Worm (Caenorhabditis elegans) whole organism, L1 larva: ENCODE data around the gene aptf-3.
A peak's percentile ranks its signal among the peaks of the same experiment; 100 is the strongest.

Experiments used
- C04F5.9 ChIP-seq: sonication (generic microtip); optimal IDR thresholded peaks from 2 replicates; lab custom pipeline; 2016; ENCODE audit warnings: missing genetic modification characterization, missing compliant biosample characterization
- F16B12.6 ChIP-seq: fragments of 150-350 bp; optimal IDR thresholded peaks from 2 replicates; lab custom pipeline; 2014; ENCODE audit warnings: missing biosample characterization, missing genetic modification characterization
- Y116A8C.19 ChIP-seq: sonication (generic microtip); optimal IDR thresholded peaks from 2 replicates; lab custom pipeline; 2016; ENCODE audit warnings: missing compliant biosample characterization, missing genetic modification characterization, borderline replicate concordance
- aly-2 ChIP-seq: fragments of 150-350 bp; optimal IDR thresholded peaks from 2 replicates; lab custom pipeline; 2014; ENCODE audit warnings: missing biosample characterization, missing genetic modification characterization
- ceh-90 ChIP-seq: sonication (generic microtip); optimal IDR thresholded peaks from 2 replicates; lab custom pipeline; 2016; ENCODE audit warnings: missing genetic modification characterization, missing compliant biosample characterization
- ces-1 ChIP-seq: fragments of 150-350 bp; optimal IDR thresholded peaks from 2 replicates; lab custom pipeline; 2014; ENCODE audit warnings: missing biosample characterization, missing genetic modification reagents, missing genetic modification characterization
- dsc-1 ChIP-seq: sonication (generic microtip); optimal IDR thresholded peaks from 2 replicates; lab custom pipeline; 2016; ENCODE audit warnings: mild to moderate bottlenecking, missing genetic modification characterization, missing compliant biosample characterization
- efl-3 ChIP-seq: fragments of 200-800 bp; sonication (Bioruptor generic); optimal IDR thresholded peaks from 2 replicates; lab custom pipeline; 2018; ENCODE audit warnings: mild to moderate bottlenecking, missing genetic modification characterization, missing compliant biosample characterization
- egl-13 ChIP-seq: sonication (generic microtip); optimal IDR thresholded peaks from 2 replicates; lab custom pipeline; 2016; ENCODE audit warnings: missing genotype, missing genetic modification reagents, missing genetic modification characterization, missing compliant biosample characterization
- elt-2 ChIP-seq: sonication (generic microtip); optimal IDR thresholded peaks from 2 replicates; lab custom pipeline; 2016; ENCODE audit warnings: missing genetic modification characterization, mild to moderate bottlenecking, inconsistent platforms, missing compliant biosample characterization, missing genetic modification reagents
- elt-3 ChIP-seq, 6 experiments: fragments of 150-350 bp in 1 of 6; sonication (generic microtip); optimal IDR thresholded peaks; 2 replicates each; lab custom pipeline; 2017 to 2018; ENCODE audit warnings: missing biosample characterization in 6 of 6, missing genetic modification characterization in 6 of 6, inconsistent platforms in 1 of 6
- fkh-10 ChIP-seq: sonication (generic microtip); optimal IDR thresholded peaks from 2 replicates; lab custom pipeline; 2017; ENCODE audit warnings: missing biosample characterization, missing genetic modification reagents, missing genetic modification characterization
- fkh-8 ChIP-seq: sonication (generic microtip); optimal IDR thresholded peaks from 2 replicates; lab custom pipeline; 2016; ENCODE audit warnings: mild to moderate bottlenecking, missing genetic modification characterization, missing compliant biosample characterization
- hlh-17 ChIP-seq: fragments of 200-800 bp; sonication (Bioruptor generic); optimal IDR thresholded peaks from 2 replicates; lab custom pipeline; 2018; ENCODE audit warnings: missing genetic modification characterization, mild to moderate bottlenecking, missing compliant biosample characterization, moderate library complexity, borderline replicate concordance
- hlh-4 ChIP-seq: sonication (generic microtip); optimal IDR thresholded peaks from 2 replicates; lab custom pipeline; 2016; ENCODE audit warnings: mild to moderate bottlenecking, missing genetic modification characterization, missing compliant biosample characterization
- irx-1 ChIP-seq: sonication (generic microtip); optimal IDR thresholded peaks from 2 replicates; lab custom pipeline; 2016; ENCODE audit warnings: missing genetic modification characterization, missing compliant biosample characterization
- lin-13 ChIP-seq: fragments of 150-350 bp; optimal IDR thresholded peaks from 2 replicates; lab custom pipeline; 2014; ENCODE audit warnings: missing biosample characterization, missing genetic modification reagents, missing genetic modification characterization
- lin-14 ChIP-seq: fragments of 200-800 bp; sonication (Bioruptor generic); optimal IDR thresholded peaks from 2 replicates; lab custom pipeline; 2018; ENCODE audit warnings: mild to moderate bottlenecking, missing genetic modification characterization, moderate library complexity, missing compliant biosample characterization
- lin-15B ChIP-seq: fragments of 150-350 bp; sonication (generic microtip); optimal IDR thresholded peaks from 3 replicates; lab custom pipeline; 2014; ENCODE audit warnings: missing biosample characterization, missing genetic modification characterization
- lin-39 ChIP-seq: fragments of 150-350 bp; optimal IDR thresholded peaks from 2 replicates; lab custom pipeline; 2014; ENCODE audit warnings: missing biosample characterization, missing genetic modification reagents, missing genetic modification characterization
- lir-3 ChIP-seq: sonication (generic microtip); optimal IDR thresholded peaks from 2 replicates; lab custom pipeline; 2016; ENCODE audit warnings: mild to moderate bottlenecking, missing genetic modification characterization, moderate library complexity, missing compliant biosample characterization; ENCODE audit not compliant: poor library complexity
- lsy-2 ChIP-seq, 2 experiments: fragments of 150-350 bp; optimal IDR thresholded peaks; 2 replicates each; lab custom pipeline; 2014; ENCODE audit warnings: missing biosample characterization in 2 of 2, missing genetic modification characterization in 2 of 2
- mef-2 ChIP-seq: fragments of 150-350 bp; optimal IDR thresholded peaks from 2 replicates; lab custom pipeline; 2014; ENCODE audit warnings: missing biosample characterization, missing genetic modification characterization
- mep-1 ChIP-seq: fragments of 150-350 bp; optimal IDR thresholded peaks from 2 replicates; lab custom pipeline; 2014; ENCODE audit warnings: missing biosample characterization, missing genetic modification characterization
- nhr-11 ChIP-seq: fragments of 150-350 bp; optimal IDR thresholded peaks from 2 replicates; lab custom pipeline; 2014; ENCODE audit warnings: missing biosample characterization, missing genetic modification characterization
- nhr-20 ChIP-seq: sonication (generic microtip); optimal IDR thresholded peaks from 2 replicates; lab custom pipeline; 2016; ENCODE audit warnings: mild to moderate bottlenecking, missing genetic modification characterization, missing compliant biosample characterization
- nhr-47 ChIP-seq: sonication (generic microtip); optimal IDR thresholded peaks from 2 replicates; lab custom pipeline; 2016; ENCODE audit warnings: mild to moderate bottlenecking, missing genetic modification characterization, moderate library complexity, missing compliant biosample characterization
- nhr-71 ChIP-seq: sonication (generic microtip); optimal IDR thresholded peaks from 2 replicates; lab custom pipeline; 2016; ENCODE audit warnings: mild to moderate bottlenecking, missing genetic modification characterization, moderate library complexity, missing compliant biosample characterization
- nhr-76 ChIP-seq: sonication (generic microtip); optimal IDR thresholded peaks from 2 replicates; lab custom pipeline; 2017; ENCODE audit warnings: missing biosample characterization, missing genetic modification characterization
- nhr-77 ChIP-seq: fragments of 150-350 bp; optimal IDR thresholded peaks from 2 replicates; lab custom pipeline; 2014; ENCODE audit warnings: missing biosample characterization, missing genetic modification characterization
- nhr-84 ChIP-seq: sonication (generic microtip); optimal IDR thresholded peaks from 2 replicates; lab custom pipeline; 2017; ENCODE audit warnings: missing biosample characterization, missing genetic modification characterization
- nhr-85 ChIP-seq: sonication (generic microtip); peaks from one replicate; lab custom pipeline; 2016; ENCODE audit warnings: missing genetic modification characterization, inconsistent platforms, missing compliant biosample characterization
- nhr-90 ChIP-seq: sonication (generic microtip); optimal IDR thresholded peaks from 2 replicates; lab custom pipeline; 2016; ENCODE audit warnings: mild to moderate bottlenecking, missing genetic modification characterization, missing compliant biosample characterization; ENCODE audit not compliant: poor library complexity
- pag-3 ChIP-seq: sonication (generic microtip); optimal IDR thresholded peaks from 2 replicates; lab custom pipeline; 2017; ENCODE audit warnings: missing genetic modification characterization, mild to moderate bottlenecking, missing compliant biosample characterization, antibody characterized with exemption, borderline replicate concordance; ENCODE audit not compliant: insufficient read depth
- pax-3 ChIP-seq: fragments of 200-800 bp; sonication (Bioruptor generic); optimal IDR thresholded peaks from 2 replicates; lab custom pipeline; 2018; ENCODE audit warnings: mild to moderate bottlenecking, missing genetic modification characterization, moderate library complexity, missing compliant biosample characterization
- rnt-1 ChIP-seq: sonication (generic microtip); optimal IDR thresholded peaks from 2 replicates; lab custom pipeline; 2016; ENCODE audit warnings: mild to moderate bottlenecking, missing genetic modification characterization, moderate library complexity, missing compliant biosample characterization
- skn-1 ChIP-seq: fragments of 150-350 bp; optimal IDR thresholded peaks from 2 replicates; lab custom pipeline; 2014; ENCODE audit warnings: missing biosample characterization, missing genetic modification characterization
- snu-23 ChIP-seq: sonication (generic microtip); optimal IDR thresholded peaks from 2 replicates; lab custom pipeline; 2016; ENCODE audit warnings: missing genetic modification characterization, missing compliant biosample characterization
- sptf-1 ChIP-seq: fragments of 150-350 bp; optimal IDR thresholded peaks from 2 replicates; lab custom pipeline; 2014; ENCODE audit warnings: missing biosample characterization, missing genetic modification characterization
- sup-37 ChIP-seq: fragments of 200-800 bp; sonication (Bioruptor generic); optimal IDR thresholded peaks from 2 replicates; lab custom pipeline; 2018; ENCODE audit warnings: mild to moderate bottlenecking, missing genetic modification characterization, missing compliant biosample characterization
- swsn-7 ChIP-seq: sonication (generic microtip); optimal IDR thresholded peaks from 2 replicates; lab custom pipeline; 2016; ENCODE audit warnings: missing genetic modification characterization, missing compliant biosample characterization
- tlp-1 ChIP-seq: fragments of 150-350 bp; optimal IDR thresholded peaks from 2 replicates; lab custom pipeline; 2014; ENCODE audit warnings: missing biosample characterization, missing genetic modification characterization
- unc-62 ChIP-seq: fragments of 150-350 bp; optimal IDR thresholded peaks from 2 replicates; lab custom pipeline; 2014; ENCODE audit warnings: missing biosample characterization, missing genetic modification reagents, missing genetic modification characterization
- unc-86 ChIP-seq: sonication (generic microtip); optimal IDR thresholded peaks from 2 replicates; lab custom pipeline; 2016; ENCODE audit warnings: missing genetic modification characterization, missing compliant biosample characterization
- unc-98 ChIP-seq: fragments of 200-800 bp; sonication (Bioruptor generic); IDR thresholded peaks from 2 replicates; pipeline ENCODE4 v1.3.6; 2022; ENCODE audit warnings: missing genetic modification characterization, missing compliant biosample characterization
- vab-15 ChIP-seq: sonication (generic microtip); optimal IDR thresholded peaks from 2 replicates; lab custom pipeline; 2017; ENCODE audit warnings: missing genotype, mild to moderate bottlenecking, missing genetic modification characterization, missing compliant biosample characterization

aptf-3 gene

ce11 chrII:8551100-8551499 lies 42.9 kb upstream of the aptf-3 start:
- TF ChIP-seq F16B12.6 (tag; lab: Kevin White, UChicago), result no peak
- peak; percentile 91 for TF ChIP-seq fkh-10
- peak; percentile 50 for TF ChIP-seq lin-14 (GFP tag; lab: Kevin White, UChicago)

ce11 chrII:8554568-8554967 lies 39.4 kb upstream of the aptf-3 start:
- TF ChIP-seq unc-98 (GFP tag; lab: Robert Waterston, UW) (no peak), elt-3 (tag; optimal IDR thresholded peaks at IDR 0.05; lab: Kevin White, UChicago) (no peak), nhr-77 (no peak), nhr-71 (tag; lab: Kevin White, UChicago) (peak; percentile 27), fkh-8 (tag; lab: Kevin White, UChicago) (no peak), hlh-4 (tag; lab: Kevin White, UChicago) (peak; percentile 92), sptf-1 (tag; lab: Kevin White, UChicago) (no peak), nhr-76 (tag; lab: Kevin White, UChicago) (no peak), lsy-2 (tag; optimal IDR thresholded peaks at IDR 0.05; lab: Kevin White, UChicago) (no peak)
- TF ChIP-seq, all 84 proteins: peak for 2

ce11 chrII:8556166-8556565 lies 37.8 kb upstream of the aptf-3 start, which contains the start of gene glb-27:
Gene glb-27, minus strand, starts transcription at chrII:8556266.
- no peak for TF ChIP-seq nhr-77
- TF ChIP-seq nhr-84 (tag; lab: Kevin White, UChicago), result no peak
- TF ChIP-seq unc-98 (GFP tag; lab: Robert Waterston, UW), result no peak
- no peak for TF ChIP-seq F16B12.6 (tag; lab: Kevin White, UChicago)
- no peak for TF ChIP-seq elt-2 (tag; lab: Kevin White, UChicago)
- TF ChIP-seq efl-3 (GFP tag; lab: Kevin White, UChicago), result no peak
- no peak for TF ChIP-seq nhr-71 (tag; lab: Kevin White, UChicago)
- no peak for TF ChIP-seq hlh-17 (GFP tag; lab: Kevin White, UChicago)
- no peak for TF ChIP-seq sptf-1 (tag; lab: Kevin White, UChicago)
- TF ChIP-seq rnt-1 (tag; lab: Kevin White, UChicago), result no peak
- TF ChIP-seq unc-86 (tag; lab: Kevin White, UChicago), result no peak
- no peak for TF ChIP-seq skn-1 (tag; lab: Kevin White, UChicago)
- TF ChIP-seq lin-39 (tag; lab: Kevin White, UChicago), result no peak
- TF ChIP-seq ceh-90 (tag; lab: Kevin White, UChicago), result no peak
- TF ChIP-seq sup-37, result no peak
- no peak for TF ChIP-seq mep-1 (tag; lab: Kevin White, UChicago)
- TF ChIP-seq lin-15B, result no peak
- no peak for TF ChIP-seq hlh-4 (tag; lab: Kevin White, UChicago)
- TF ChIP-seq unc-62 (GFP tag; lab: Kevin White, UChicago), result no peak

ce11 chrII:8559188-8559587 lies 34.8 kb upstream of the aptf-3 start:
- no peak for TF ChIP-seq mef-2
- no peak for TF ChIP-seq nhr-11 (tag; lab: Kevin White, UChicago)
- TF ChIP-seq dsc-1, result peak; percentile 6
- TF ChIP-seq C04F5.9 (tag; lab: Kevin White, UChicago), result no peak
- no peak for TF ChIP-seq Y116A8C.19 (tag; lab: Kevin White, UChicago)
- TF ChIP-seq nhr-85, result no peak
- no peak for TF ChIP-seq aly-2
- TF ChIP-seq swsn-7 (tag; lab: Kevin White, UChicago), result peak; percentile 12
- no peak for TF ChIP-seq irx-1 (tag; lab: Kevin White, UChicago)
- TF ChIP-seq nhr-71 (tag; lab: Kevin White, UChicago), result peak; percentile 9
- TF ChIP-seq skn-1 (tag; lab: Kevin White, UChicago), result no peak
- no peak for TF ChIP-seq pag-3 (tag; lab: Kevin White, UChicago)
- no peak for TF ChIP-seq lir-3 (tag; lab: Kevin White, UChicago)
- TF ChIP-seq nhr-47 (tag; lab: Kevin White, UChicago), result peak; percentile 18
- no peak for TF ChIP-seq elt-3 (tag; optimal IDR thresholded peaks at IDR 0.05; lab: Kevin White, UChicago)
- peak; percentile 43 for TF ChIP-seq ces-1 (GFP tag; lab: Kevin White, UChicago)
- no peak for TF ChIP-seq nhr-90 (tag; lab: Kevin White, UChicago)
- no peak for TF ChIP-seq vab-15 (tag; lab: Kevin White, UChicago)
- no peak for TF ChIP-seq unc-62 (GFP tag; lab: Kevin White, UChicago)
- TF ChIP-seq egl-13 (tag; lab: Kevin White, UChicago), result no peak
- TF ChIP-seq lin-13 (GFP tag; lab: Kevin White, UChicago), result no peak
- no peak for TF ChIP-seq nhr-20 (tag; lab: Kevin White, UChicago)
- peak; percentile 46 for TF ChIP-seq lin-14 (GFP tag; lab: Kevin White, UChicago)
- peak; percentile 98 for TF ChIP-seq fkh-10
- TF ChIP-seq snu-23 (GFP tag; lab: Kevin White, UChicago), result peak; percentile 13
- no peak for TF ChIP-seq pax-3 (tag; lab: Kevin White, UChicago)
- no peak for TF ChIP-seq tlp-1 (tag; lab: Kevin White, UChicago)
